Fruit fly (Drosophila melanogaster) S2 (cell line): Measurements from ENCODE around the gene Moe.

Experiments
- CG8478 ChIP-seq: fragments of >200 bp; optimal IDR thresholded peaks from 2 replicates; lab custom pipeline; 2018
- CTCF ChIP-seq, 2 experiments: fragments of >200 bp; optimal IDR thresholded peaks; 2 replicates each; lab custom pipeline; 2018

DNA sequence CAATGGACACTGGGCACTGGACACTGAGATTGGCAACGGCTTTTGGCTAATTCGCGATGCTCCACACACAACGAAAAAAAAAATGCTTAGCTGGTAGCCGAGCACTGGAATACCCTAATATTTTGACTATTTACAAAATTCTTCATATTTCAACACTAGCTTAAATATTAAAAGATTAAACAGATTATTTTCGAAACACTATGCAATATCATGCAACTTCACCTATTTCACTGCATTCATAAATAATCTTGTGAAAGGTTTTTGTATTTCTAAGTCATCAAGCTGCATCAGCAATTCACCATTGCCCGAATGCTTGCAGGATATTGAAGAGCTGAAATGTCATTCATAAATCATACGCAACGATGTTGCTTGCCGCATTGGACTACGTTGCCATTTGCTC, 61.6 kb downstream of the Moe start:
- TF ChIP-seq CTCF (optimal IDR thresholded peaks at IDR 0.05; lab: Kevin White, UChicago) (no peak), CG8478 (lab: Kevin White, UChicago) (no peak)
